Fruit fly (Drosophila melanogaster): ENCODE data around the gene eIF2D.

DNA sequence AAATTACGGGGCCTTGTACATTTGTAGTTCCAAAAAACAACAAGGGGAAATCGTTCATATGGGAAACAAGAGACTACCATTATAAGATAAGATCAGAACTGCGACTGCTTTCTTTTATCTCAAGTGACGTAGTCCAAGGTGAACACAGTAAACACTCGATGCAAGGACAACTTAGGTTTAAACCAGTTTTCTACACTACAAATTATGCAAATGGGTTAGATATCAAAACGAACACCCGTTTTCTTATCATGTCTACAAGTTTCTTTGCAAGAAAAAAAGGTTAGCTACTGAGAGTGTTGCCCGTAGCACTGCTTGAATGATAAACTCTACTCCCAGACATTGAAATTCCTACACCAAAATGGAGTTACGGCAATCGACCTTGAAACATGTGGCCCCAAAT is 27.5 kb downstream of the eIF2D start:
- TF ChIP-seq Gug (GFP tag; IDR thresholded peaks at IDR 0.05), result peak; percentile 54; the same call in 1 of the 2 replicates
- no peak for TF ChIP-seq CG6854 (GFP tag; optimal IDR thresholded peaks at IDR 0.05)
- TF ChIP-seq Met (GFP tag; optimal IDR thresholded peaks at IDR 0.05), result peak; percentile 88
- TF ChIP-seq CG8119 (GFP tag; IDR thresholded peaks at IDR 0.05), result peak; percentile 69
- peak; percentile 67 for TF ChIP-seq dsx (GFP tag; optimal IDR thresholded peaks at IDR 0.05; ENCODE audit: poor library complexity, severe bottlenecking)
- peak; percentile 42 for TF ChIP-seq net (GFP tag; optimal IDR thresholded peaks at IDR 0.05)
